Worm (Caenorhabditis elegans) whole organism, early embryonic: ENCODE results near the gene rcd-1.
"Not testable (repeated sequence)": the region's sequence is repeated elsewhere in the genome, so short reads cannot be mapped to it uniquely, and the experiment has no call there.

ENCODE experiments used
- B0310.2 ChIP-seq: sonication (generic microtip); optimal IDR thresholded peaks from 2 replicates; lab custom pipeline; 2016; ENCODE audit warnings: mild to moderate bottlenecking, missing genetic modification characterization, missing compliant biosample characterization
- F13C5.2 ChIP-seq: sonication (generic microtip); optimal IDR thresholded peaks from 2 replicates; lab custom pipeline; 2017; ENCODE audit warnings: mild to moderate bottlenecking, missing genetic modification characterization, inconsistent platforms, missing compliant biosample characterization
- aly-1 ChIP-seq: sonication (generic microtip); optimal IDR thresholded peaks from 2 replicates; lab custom pipeline; 2016; ENCODE audit warnings: missing genetic modification characterization, missing compliant biosample characterization
- ama-1 ChIP-seq: fragments of 150-350 bp; optimal IDR thresholded peaks from 2 replicates; lab custom pipeline; 2014
- ceh-13 ChIP-seq: fragments of 200-800 bp; sonication (Bioruptor generic); optimal IDR thresholded peaks from 2 replicates; lab custom pipeline; 2018; ENCODE audit warnings: mild to moderate bottlenecking, missing genetic modification characterization, missing compliant biosample characterization
- ceh-36 ChIP-seq: sonication (generic microtip); optimal IDR thresholded peaks from 2 replicates; lab custom pipeline; 2016; ENCODE audit warnings: missing genetic modification characterization, inconsistent platforms, missing compliant biosample characterization
- ets-7 ChIP-seq: sonication (generic microtip); optimal IDR thresholded peaks from 2 replicates; lab custom pipeline; 2016; ENCODE audit warnings: missing genotype, missing genetic modification characterization, missing compliant biosample characterization
- flt-1 ChIP-seq: fragments of 200-800 bp; sonication (Bioruptor generic); IDR thresholded peaks from 2 replicates; pipeline ENCODE4 v1.3.6; 2022; ENCODE audit warnings: missing genetic modification characterization, missing compliant biosample characterization
- hmbx-1 ChIP-seq: sonication (generic microtip); optimal IDR thresholded peaks from 2 replicates; lab custom pipeline; 2016; ENCODE audit warnings: mild to moderate bottlenecking, missing genetic modification characterization, missing compliant biosample characterization
- hmg-4 ChIP-seq: fragments of 200-800 bp; sonication (Bioruptor generic); optimal IDR thresholded peaks from 2 replicates; lab custom pipeline; 2018; ENCODE audit warnings: mild to moderate bottlenecking, missing genetic modification characterization, missing compliant biosample characterization
- hnd-1 ChIP-seq: sonication (generic microtip); optimal IDR thresholded peaks from 2 replicates; lab custom pipeline; 2016; ENCODE audit warnings: missing genetic modification characterization, missing compliant biosample characterization
- pes-1 ChIP-seq: fragments of 200-800 bp; sonication (Bioruptor generic); IDR thresholded peaks from 2 replicates; pipeline ENCODE4 v1.3.6; 2022; ENCODE audit warnings: missing genetic modification reagents, missing genetic modification characterization, missing compliant biosample characterization
- scrt-1 ChIP-seq: fragments of 200-800 bp; sonication (Bioruptor generic); IDR thresholded peaks from 2 replicates; pipeline ENCODE4 v1.3.6; 2022; ENCODE audit warnings: missing genetic modification characterization, missing compliant biosample characterization
- sea-1 ChIP-seq: fragments of 200-800 bp; sonication (Bioruptor generic); conservative IDR thresholded peaks from 2 replicates; pipeline ENCODE4 v1.3.6; 2022; ENCODE audit warnings: missing genetic modification characterization, missing compliant biosample characterization
- tbx-11 ChIP-seq: fragments of 200-800 bp; sonication (Bioruptor generic); IDR thresholded peaks from 2 replicates; pipeline ENCODE4 v1.3.6; 2022; ENCODE audit warnings: missing genetic modification characterization, missing compliant biosample characterization
- tbx-37 ChIP-seq: fragments of 200-800 bp; sonication (Bioruptor generic); conservative IDR thresholded peaks from 2 replicates; pipeline ENCODE4 v1.3.6; 2022; ENCODE audit warnings: missing genetic modification reagents, missing genetic modification characterization, missing compliant biosample characterization
- tra-4 ChIP-seq: sonication (generic microtip); optimal IDR thresholded peaks from 2 replicates; lab custom pipeline; 2017; ENCODE audit warnings: missing genetic modification characterization, missing compliant biosample characterization

Gene rcd-1

ce11 chrII:3761599-3761998, 7.9 kb downstream of the rcd-1 start, which contains the start of gene T24E12.6:
T24E12.6 (minus strand) TSS chrII:3761699.
- TF ChIP-seq hmbx-1 (tag; lab: Kevin White, UChicago); tra-4; pes-1 (GFP tag; lab: Robert Waterston, UW): not testable (repeated sequence)

- TF ChIP-seq ama-1 (lab: Kevin White, UChicago) (no peak), ceh-13 (GFP tag; lab: Kevin White, UChicago) (no peak), tbx-37 (GFP tag; lab: Robert Waterston, UW) (no peak), ets-7 (tag; lab: Kevin White, UChicago) (no peak)
Observed at ce11 chrII:3764486-3764885, 10.8 kb downstream of the rcd-1 start, which contains the start of gene srx-112. srx-112 (minus strand) TSS chrII:3764586.

DNA sequence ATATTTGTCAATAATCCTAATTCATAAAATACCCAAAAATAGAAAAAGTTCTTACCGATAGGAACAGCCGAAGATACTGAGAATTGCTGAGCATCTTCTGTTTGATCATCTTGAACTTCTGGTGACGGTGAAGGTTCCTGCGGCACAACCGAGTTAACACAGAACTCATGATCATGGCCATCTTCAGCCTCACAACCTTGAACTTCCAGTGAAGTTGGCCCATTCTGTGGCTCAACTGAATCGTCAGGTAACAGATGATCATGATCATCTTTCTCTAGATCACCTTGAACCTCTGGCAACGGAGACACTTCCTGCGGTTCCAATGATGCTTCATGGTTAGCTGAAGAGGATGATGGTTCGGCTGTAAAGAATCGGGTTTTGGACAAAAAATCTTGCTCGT, 17.9 kb downstream of the rcd-1 start:
- TF ChIP-seq ceh-13 (GFP tag; lab: Kevin White, UChicago), result no peak
- TF ChIP-seq sea-1, result no peak
- no peak for TF ChIP-seq ets-7 (tag; lab: Kevin White, UChicago)
- no peak for TF ChIP-seq tbx-37 (GFP tag; lab: Robert Waterston, UW)
- no peak for TF ChIP-seq tra-4

- TF ChIP-seq ceh-36 (tag; lab: Kevin White, UChicago) (no peak), ama-1 (lab: Kevin White, UChicago) (no peak), tbx-37 (GFP tag; lab: Robert Waterston, UW) (no peak), scrt-1 (no peak), flt-1 (GFP tag; lab: Robert Waterston, UW) (no peak), ceh-13 (GFP tag; lab: Kevin White, UChicago) (no peak), B0310.2 (tag; lab: Kevin White, UChicago) (no peak), sea-1 (no peak)
Observed at ce11 chrII:3773130-3773529, 19.4 kb downstream of the rcd-1 start, which contains the start of gene T24E12.10. T24E12.10 (minus strand) TSS chrII:3773230.

DNA sequence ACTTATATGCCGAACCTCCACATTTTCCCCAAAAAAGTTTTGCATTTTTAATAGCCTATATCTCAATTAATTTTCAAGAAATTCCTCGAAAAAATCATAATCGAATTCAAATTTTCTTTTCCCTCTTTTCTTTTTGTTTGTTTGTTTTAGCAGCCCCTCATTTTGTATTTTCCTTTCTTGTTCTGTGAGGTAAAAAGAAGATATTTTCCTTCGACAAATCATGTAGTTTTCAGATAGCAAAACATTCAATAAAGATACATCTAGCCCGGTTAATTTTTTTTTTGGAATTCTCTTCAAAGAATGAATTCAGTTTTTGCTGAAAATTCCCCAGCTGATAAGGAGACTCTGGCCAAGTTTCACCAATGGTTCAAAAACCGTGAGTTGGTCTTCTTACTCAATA, 22.0 kb downstream of the rcd-1 start, which contains the start of gene T24E12.3:
Gene T24E12.3, plus strand, starts transcription at position 301 of the 400 bp plus-strand sequence.
- TF ChIP-seq hnd-1 (no peak), ceh-13 (GFP tag; lab: Kevin White, UChicago) (no peak), tbx-11 (no peak), sea-1 (no peak), aly-1 (tag; lab: Kevin White, UChicago) (no peak), scrt-1 (no peak), hmbx-1 (tag; lab: Kevin White, UChicago) (no peak), ets-7 (tag; lab: Kevin White, UChicago) (no peak), F13C5.2 (tag; lab: Kevin White, UChicago) (no peak), pes-1 (GFP tag; lab: Robert Waterston, UW) (no peak), B0310.2 (tag; lab: Kevin White, UChicago) (no peak), tra-4 (no peak), tbx-37 (GFP tag; lab: Robert Waterston, UW) (no peak), hmg-4 (GFP tag; lab: Kevin White, UChicago) (no peak), flt-1 (GFP tag; lab: Robert Waterston, UW) (no peak), ama-1 (lab: Kevin White, UChicago) (no peak), ceh-36 (tag; lab: Kevin White, UChicago) (no peak)

DNA sequence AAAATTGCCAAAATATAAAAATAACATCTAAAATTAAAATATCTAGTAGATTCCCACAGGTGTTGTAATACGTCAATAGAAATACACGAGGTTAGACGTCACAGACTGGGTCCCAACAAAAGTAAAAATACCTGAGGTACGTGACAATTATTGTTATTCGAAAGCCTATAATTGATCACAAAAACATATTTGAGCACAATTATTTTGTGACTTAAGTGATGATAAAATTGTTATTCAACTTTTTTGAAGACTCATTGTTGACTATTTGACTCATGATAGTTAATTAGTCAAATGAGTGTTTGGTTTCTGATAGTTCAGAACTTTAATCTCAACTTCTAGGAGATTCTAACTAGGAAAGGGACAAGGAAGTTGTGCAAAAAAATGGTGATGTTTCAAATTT, 24.1 kb downstream of the rcd-1 start:
- TF ChIP-seq hnd-1, result no peak
- no peak for TF ChIP-seq ama-1 (lab: Kevin White, UChicago)
- TF ChIP-seq B0310.2 (tag; lab: Kevin White, UChicago), result no peak
- no peak for TF ChIP-seq tbx-37 (GFP tag; lab: Robert Waterston, UW)
- no peak for TF ChIP-seq ceh-36 (tag; lab: Kevin White, UChicago)
- no peak for TF ChIP-seq ceh-13 (GFP tag; lab: Kevin White, UChicago)
- TF ChIP-seq ets-7 (tag; lab: Kevin White, UChicago), result no peak
- TF ChIP-seq tra-4, result no peak
- no peak for TF ChIP-seq flt-1 (GFP tag; lab: Robert Waterston, UW)
- no peak for TF ChIP-seq hmbx-1 (tag; lab: Kevin White, UChicago)
- TF ChIP-seq F13C5.2 (tag; lab: Kevin White, UChicago), result no peak
- TF ChIP-seq hmg-4 (GFP tag; lab: Kevin White, UChicago), result no peak
- no peak for TF ChIP-seq tbx-11
- no peak for TF ChIP-seq aly-1 (tag; lab: Kevin White, UChicago)
- no peak for TF ChIP-seq scrt-1
- no peak for TF ChIP-seq pes-1 (GFP tag; lab: Robert Waterston, UW)
- no peak for TF ChIP-seq sea-1

ce11 chrII:3779463-3779862, 25.8 kb downstream of the rcd-1 start, which contains the start of gene T24E12.11:
T24E12.11 (minus strand) TSS chrII:3779563.
- TF ChIP-seq tbx-11 (no peak), tra-4 (no peak), tbx-37 (GFP tag; lab: Robert Waterston, UW) (no peak), pes-1 (GFP tag; lab: Robert Waterston, UW) (no peak), ceh-13 (GFP tag; lab: Kevin White, UChicago) (no peak), hnd-1 (no peak), B0310.2 (tag; lab: Kevin White, UChicago) (no peak), aly-1 (tag; lab: Kevin White, UChicago) (no peak), hmg-4 (GFP tag; lab: Kevin White, UChicago) (no peak), ceh-36 (tag; lab: Kevin White, UChicago) (no peak), flt-1 (GFP tag; lab: Robert Waterston, UW) (no peak), ama-1 (lab: Kevin White, UChicago) (no peak), scrt-1 (no peak), ets-7 (tag; lab: Kevin White, UChicago) (no peak), sea-1 (no peak), hmbx-1 (tag; lab: Kevin White, UChicago) (no peak), F13C5.2 (tag; lab: Kevin White, UChicago) (no peak)

DNA sequence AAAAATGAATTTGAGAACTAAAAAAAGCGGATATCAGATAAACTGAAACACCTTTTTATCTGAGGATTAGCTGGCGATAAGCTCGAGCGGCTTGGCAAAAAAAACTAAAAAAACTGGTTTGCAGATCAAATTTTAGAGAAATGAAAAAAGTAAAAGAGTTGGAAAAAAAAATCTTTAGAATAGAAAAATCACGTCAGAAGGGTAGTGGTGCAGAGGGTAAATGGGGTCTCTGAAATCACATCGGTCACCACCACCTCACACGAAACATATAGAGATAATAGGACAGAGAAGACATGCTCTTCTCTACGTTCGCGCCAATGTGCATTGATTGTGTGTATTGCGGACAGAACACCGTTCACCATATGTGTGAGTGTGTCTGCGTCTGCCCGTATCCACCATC, 27.5 kb downstream of the rcd-1 start:
- TF ChIP-seq pes-1 (GFP tag; lab: Robert Waterston, UW) (no peak), B0310.2 (tag; lab: Kevin White, UChicago) (no peak), tbx-11 (no peak), tra-4 (no peak), hmg-4 (GFP tag; lab: Kevin White, UChicago) (no peak), ceh-36 (tag; lab: Kevin White, UChicago) (no peak), tbx-37 (GFP tag; lab: Robert Waterston, UW) (no peak), hmbx-1 (tag; lab: Kevin White, UChicago) (no peak), F13C5.2 (tag; lab: Kevin White, UChicago) (no peak), scrt-1 (no peak), ceh-13 (GFP tag; lab: Kevin White, UChicago) (no peak), sea-1 (no peak), flt-1 (GFP tag; lab: Robert Waterston, UW) (no peak), hnd-1 (no peak), ets-7 (tag; lab: Kevin White, UChicago) (no peak), aly-1 (tag; lab: Kevin White, UChicago) (no peak), ama-1 (lab: Kevin White, UChicago) (no peak)
